Worm (Caenorhabditis elegans) whole organism, L4 larva: ENCODE results near the gene srh-25.

Experiments used
- R02D3.7 ChIP-seq: fragments of 150-350 bp; sonication (generic microtip); optimal IDR thresholded peaks from 3 replicates; lab custom pipeline; 2014; ENCODE audit warnings: missing biosample characterization, missing genetic modification characterization
- ceh-82 ChIP-seq: sonication (generic microtip); optimal IDR thresholded peaks from 2 replicates; lab custom pipeline; 2017; ENCODE audit warnings: missing biosample characterization, missing genetic modification characterization
- nhr-111 ChIP-seq: fragments of 200-800 bp; sonication (Bioruptor generic); optimal IDR thresholded peaks from 2 replicates; lab custom pipeline; 2018; ENCODE audit warnings: mild to moderate bottlenecking, missing genetic modification characterization, missing compliant biosample characterization
- nhr-237 ChIP-seq: sonication (generic microtip); optimal IDR thresholded peaks from 2 replicates; lab custom pipeline; 2017; ENCODE audit warnings: missing biosample characterization, missing genetic modification characterization
- snpc-1.2 ChIP-seq: fragments of 200-800 bp; sonication (Bioruptor generic); IDR thresholded peaks from 2 replicates; pipeline ENCODE4 v1.3.6; 2022; ENCODE audit warnings: missing genetic modification reagents, missing genetic modification characterization, missing compliant biosample characterization
- spr-1 ChIP-seq: sonication (generic microtip); optimal IDR thresholded peaks from 2 replicates; lab custom pipeline; 2016; ENCODE audit warnings: mild to moderate bottlenecking, missing genetic modification characterization, missing compliant biosample characterization
- unc-130 ChIP-seq: sonication (generic microtip); optimal IDR thresholded peaks from 2 replicates; lab custom pipeline; 2016; ENCODE audit warnings: missing genetic modification reagents, missing genetic modification characterization, missing compliant biosample characterization
- zag-1 ChIP-seq: fragments of 150-350 bp; optimal IDR thresholded peaks from 2 replicates; lab custom pipeline; 2014; ENCODE audit warnings: missing biosample characterization, missing genetic modification characterization
- zfp-3 ChIP-seq: fragments of 200-800 bp; sonication (Bioruptor generic); conservative IDR thresholded peaks from 2 replicates; pipeline ENCODE4 v1.3.6; 2022; ENCODE audit warnings: missing genetic modification reagents, missing genetic modification characterization, missing compliant biosample characterization

- no peak for TF ChIP-seq ceh-82 (tag; lab: Kevin White, UChicago)
- no peak for TF ChIP-seq zfp-3 (GFP tag; lab: Robert Waterston, UW)
- TF ChIP-seq nhr-111 (GFP tag; lab: Kevin White, UChicago), result no peak
- TF ChIP-seq spr-1 (tag; lab: Kevin White, UChicago), result no peak
- TF ChIP-seq unc-130, result no peak
- TF ChIP-seq zag-1 (tag; lab: Kevin White, UChicago), result no peak
- TF ChIP-seq snpc-1.2 (GFP tag; lab: Robert Waterston, UW), result no peak
- no peak for TF ChIP-seq nhr-237
- TF ChIP-seq R02D3.7 (tag; lab: Kevin White, UChicago), result no peak
Observed at ce11 chrV:12475360-12475759, 41.7 kb upstream of the srh-25 start.
